Fruit fly (Drosophila melanogaster) whole organism, embryonic: Measurements from ENCODE around the gene CG3652.

Experiments used
- Adf1 ChIP-seq: fragments of 200-800 bp; sonication (Bioruptor generic); IDR thresholded peaks from 2 replicates; pipeline ENCODE4 v1.3.6; 2022; ENCODE audit warnings: missing biosample characterization, missing genetic modification characterization
- CG1024 ChIP-seq: fragments of 200-800 bp; sonication (Bioruptor generic); IDR thresholded peaks from 2 replicates; pipeline ENCODE4 v1.3.6; 2022; ENCODE audit warnings: missing biosample characterization, missing genetic modification characterization
- CG10267 ChIP-seq: fragments of 200-800 bp; sonication (Bioruptor generic); optimal IDR thresholded peaks from 2 replicates; lab custom pipeline; 2018; ENCODE audit warnings: missing biosample characterization, mild to moderate bottlenecking, missing genetic modification characterization, moderate library complexity
- CG11093 ChIP-seq: fragments of 200-800 bp; sonication (Bioruptor generic); IDR thresholded peaks from 3 replicates; pipeline ENCODE4 v1.3.6; 2022; ENCODE audit warnings: missing biosample characterization, missing genetic modification characterization
- CG1233 ChIP-seq: fragments of 200-800 bp; sonication (Bioruptor generic); optimal IDR thresholded peaks from 4 replicates; lab custom pipeline; 2018; ENCODE audit warnings: missing biosample characterization, mild to moderate bottlenecking, missing genetic modification characterization
- CG12769 ChIP-seq: fragments of 200-800 bp; sonication (Bioruptor generic); optimal IDR thresholded peaks from 2 replicates; lab custom pipeline; 2019; ENCODE audit warnings: missing biosample characterization, mild to moderate bottlenecking, missing genetic modification characterization, moderate library complexity
- CG13296 ChIP-seq: fragments of 200-800 bp; sonication (Bioruptor generic); optimal IDR thresholded peaks from 3 replicates; lab custom pipeline; 2018; ENCODE audit warnings: missing biosample characterization, mild to moderate bottlenecking, missing genetic modification characterization
- CG13424 ChIP-seq: fragments of 200-800 bp; sonication (Bioruptor generic); optimal IDR thresholded peaks from 2 replicates; lab custom pipeline; 2019; ENCODE audit warnings: missing biosample characterization, mild to moderate bottlenecking, missing genetic modification characterization, moderate library complexity
- CG1602 ChIP-seq: fragments of 200-800 bp; sonication (Bioruptor generic); optimal IDR thresholded peaks from 3 replicates; lab custom pipeline; 2016; ENCODE audit warnings: missing biosample characterization, missing genetic modification characterization
- CG1792 ChIP-seq: fragments of 200-800 bp; sonication (Bioruptor generic); optimal IDR thresholded peaks from 2 replicates; lab custom pipeline; 2016; ENCODE audit warnings: missing biosample characterization, missing genetic modification characterization
- CG18262 ChIP-seq: fragments of 200-800 bp; optimal IDR thresholded peaks from 3 replicates; lab custom pipeline; 2019; ENCODE audit warnings: missing biosample characterization, mild to moderate bottlenecking, missing genetic modification characterization, moderate library complexity
- CG2120 ChIP-seq: fragments of 200-800 bp; sonication (Bioruptor generic); optimal IDR thresholded peaks from 3 replicates; lab custom pipeline; 2016; ENCODE audit warnings: missing biosample characterization, missing genetic modification characterization
- CG2875 ChIP-seq: fragments of 200-800 bp; sonication (Bioruptor generic); optimal IDR thresholded peaks from 2 replicates; lab custom pipeline; 2017; ENCODE audit warnings: missing biosample characterization, mild to moderate bottlenecking, missing genetic modification characterization, missing genetic modification reagents
- CG31224 ChIP-seq: fragments of 200-800 bp; sonication (Bioruptor generic); IDR thresholded peaks from 2 replicates; pipeline ENCODE4 v1.3.6; 2022; ENCODE audit warnings: missing biosample characterization, missing genetic modification characterization
- CG42726 ChIP-seq: fragments of 200-800 bp; sonication (Bioruptor generic); IDR thresholded peaks from 2 replicates; pipeline ENCODE4 v1.3.6; 2022; ENCODE audit warnings: missing biosample characterization, missing genetic modification characterization; ENCODE audit not compliant: partially characterized antibody
- CG4282 ChIP-seq: fragments of 200-800 bp; sonication (Bioruptor generic); optimal IDR thresholded peaks from 2 replicates; lab custom pipeline; 2016; ENCODE audit warnings: missing biosample characterization, missing genetic modification characterization
- CG4328 ChIP-seq: fragments of 200-800 bp; sonication (Bioruptor generic); optimal IDR thresholded peaks from 3 replicates; lab custom pipeline; 2017; ENCODE audit warnings: missing biosample characterization, missing genetic modification reagents, missing genetic modification characterization
- CG4404 ChIP-seq: fragments of 200-800 bp; sonication (Bioruptor generic); IDR thresholded peaks from 2 replicates; pipeline ENCODE4 v1.3.6; 2022; ENCODE audit warnings: missing biosample characterization, missing genetic modification characterization
- CG6791 ChIP-seq: fragments of 200-800 bp; sonication (Bioruptor generic); IDR thresholded peaks from 3 replicates; pipeline ENCODE4 v1.3.6; 2022; ENCODE audit warnings: missing biosample characterization, missing genetic modification characterization; ENCODE audit not compliant: partially characterized antibody
- CG7839 ChIP-seq: fragments of 200-800 bp; sonication (Bioruptor generic); optimal IDR thresholded peaks from 3 replicates; lab custom pipeline; 2018; ENCODE audit warnings: missing biosample characterization, mild to moderate bottlenecking, missing genetic modification characterization, moderate library complexity
- CG7987 ChIP-seq: fragments of 200-800 bp; sonication (Bioruptor generic); optimal IDR thresholded peaks from 2 replicates; lab custom pipeline; 2018; ENCODE audit warnings: missing biosample characterization, mild to moderate bottlenecking, missing genetic modification characterization, moderate library complexity
- Camta ChIP-seq: fragments of 200-800 bp; sonication (Bioruptor generic); optimal IDR thresholded peaks from 2 replicates; lab custom pipeline; 2016; ENCODE audit warnings: missing biosample characterization, missing genetic modification characterization
- Dad ChIP-seq: fragments of 200-800 bp; sonication (Bioruptor generic); optimal IDR thresholded peaks from 3 replicates; lab custom pipeline; 2016; ENCODE audit warnings: missing biosample characterization, missing genetic modification characterization
- GATAe ChIP-seq: fragments of 200-800 bp; sonication (Bioruptor generic); conservative IDR thresholded peaks from 2 replicates; pipeline ENCODE4 v1.3.6; 2022; ENCODE audit warnings: missing biosample characterization, missing genetic modification characterization
- Hmr ChIP-seq: fragments of 200-800 bp; sonication (Bioruptor generic); optimal IDR thresholded peaks from 3 replicates; lab custom pipeline; 2017; ENCODE audit warnings: mild to moderate bottlenecking, missing biosample characterization, missing genetic modification reagents, missing genetic modification characterization
- MBD-R2 ChIP-seq: fragments of 200-800 bp; sonication (Bioruptor generic); IDR thresholded peaks from 2 replicates; pipeline ENCODE4 v1.3.6; 2022; ENCODE audit warnings: missing biosample characterization, missing genetic modification characterization
- Nf-YB ChIP-seq: fragments of 200-800 bp; sonication (Bioruptor generic); optimal IDR thresholded peaks from 3 replicates; lab custom pipeline; 2019; ENCODE audit warnings: missing biosample characterization, mild to moderate bottlenecking, missing genetic modification characterization, moderate library complexity
- PHDP ChIP-seq: fragments of 200-800 bp; sonication (Bioruptor generic); optimal IDR thresholded peaks from 3 replicates; lab custom pipeline; 2018; ENCODE audit warnings: missing biosample characterization, mild to moderate bottlenecking, missing genetic modification characterization, moderate library complexity
- Poxn ChIP-seq: fragments of 200-800 bp; sonication (Bioruptor generic); IDR thresholded peaks from 2 replicates; pipeline ENCODE4 v1.3.6; 2022; ENCODE audit warnings: missing biosample characterization, missing genetic modification characterization
- Ptx1 ChIP-seq: fragments of 200-800 bp; sonication (Bioruptor generic); IDR thresholded peaks from 2 replicates; pipeline ENCODE4 v1.3.6; 2022; ENCODE audit warnings: missing biosample characterization, missing genetic modification characterization
- al ChIP-seq: fragments of 200-800 bp; sonication (Bioruptor generic); IDR thresholded peaks from 2 replicates; pipeline ENCODE4 v1.3.6; 2022; ENCODE audit warnings: missing biosample characterization, missing genetic modification characterization
- bigmax ChIP-seq: fragments of 200-800 bp; sonication (Bioruptor generic); optimal IDR thresholded peaks from 2 replicates; lab custom pipeline; 2018; ENCODE audit warnings: missing biosample characterization, mild to moderate bottlenecking, missing genetic modification characterization
- crol ChIP-seq: fragments of 200-800 bp; sonication (Bioruptor generic); IDR thresholded peaks from 2 replicates; pipeline ENCODE4 v1.3.6; 2022; ENCODE audit warnings: missing biosample characterization, missing genetic modification characterization
- dm ChIP-seq: fragments of 200-800 bp; sonication (Bioruptor generic); optimal IDR thresholded peaks from 3 replicates; lab custom pipeline; 2016; ENCODE audit warnings: missing biosample characterization, missing genetic modification characterization
- exex ChIP-seq: fragments of 200-800 bp; sonication (Bioruptor generic); optimal IDR thresholded peaks from 4 replicates; lab custom pipeline; 2018; ENCODE audit warnings: missing biosample characterization, mild to moderate bottlenecking, missing genetic modification characterization, moderate library complexity
- gcm ChIP-seq: fragments of 200-800 bp; sonication (Bioruptor generic); optimal IDR thresholded peaks from 2 replicates; lab custom pipeline; 2019; ENCODE audit warnings: missing biosample characterization, mild to moderate bottlenecking, missing genetic modification characterization, moderate library complexity
- kay ChIP-seq: fragments of 200-800 bp; sonication (Bioruptor generic); optimal IDR thresholded peaks from 2 replicates; lab custom pipeline; 2016; ENCODE audit warnings: missing biosample characterization, missing genetic modification characterization
- p53 ChIP-seq: fragments of 200-800 bp; sonication (Bioruptor generic); optimal IDR thresholded peaks from 2 replicates; lab custom pipeline; 2016; ENCODE audit warnings: missing biosample characterization, missing genetic modification characterization
- pnt ChIP-seq: fragments of 200-800 bp; sonication (Bioruptor generic); optimal IDR thresholded peaks from 3 replicates; lab custom pipeline; 2016; ENCODE audit warnings: missing biosample characterization, missing genetic modification characterization
- pum ChIP-seq: fragments of 200-800 bp; sonication (Bioruptor generic); optimal IDR thresholded peaks from 2 replicates; lab custom pipeline; 2016; ENCODE audit warnings: missing biosample characterization, missing genetic modification characterization
- sima ChIP-seq: fragments of 200-800 bp; sonication (Bioruptor generic); optimal IDR thresholded peaks from 2 replicates; lab custom pipeline; 2016; ENCODE audit warnings: missing biosample characterization, missing genetic modification characterization
- tap ChIP-seq: fragments of 200-800 bp; optimal IDR thresholded peaks from 3 replicates; lab custom pipeline; 2019; ENCODE audit warnings: missing biosample characterization, mild to moderate bottlenecking, missing genetic modification characterization, moderate library complexity
- tna ChIP-seq: fragments of 200-800 bp; sonication (Bioruptor generic); IDR thresholded peaks from 2 replicates; pipeline ENCODE4 v1.3.6; 2022; ENCODE audit warnings: missing biosample characterization, missing genetic modification characterization; ENCODE audit not compliant: partially characterized antibody
- trem ChIP-seq: fragments of 200-800 bp; optimal IDR thresholded peaks from 3 replicates; lab custom pipeline; 2019; ENCODE audit warnings: missing biosample characterization, mild to moderate bottlenecking, missing genetic modification characterization, moderate library complexity
- wor ChIP-seq: fragments of 200-800 bp; sonication (Bioruptor generic); IDR thresholded peaks from 2 replicates; pipeline ENCODE4 v1.3.6; 2022; ENCODE audit warnings: missing biosample characterization, missing genetic modification characterization

The CG3652 gene

DNA sequence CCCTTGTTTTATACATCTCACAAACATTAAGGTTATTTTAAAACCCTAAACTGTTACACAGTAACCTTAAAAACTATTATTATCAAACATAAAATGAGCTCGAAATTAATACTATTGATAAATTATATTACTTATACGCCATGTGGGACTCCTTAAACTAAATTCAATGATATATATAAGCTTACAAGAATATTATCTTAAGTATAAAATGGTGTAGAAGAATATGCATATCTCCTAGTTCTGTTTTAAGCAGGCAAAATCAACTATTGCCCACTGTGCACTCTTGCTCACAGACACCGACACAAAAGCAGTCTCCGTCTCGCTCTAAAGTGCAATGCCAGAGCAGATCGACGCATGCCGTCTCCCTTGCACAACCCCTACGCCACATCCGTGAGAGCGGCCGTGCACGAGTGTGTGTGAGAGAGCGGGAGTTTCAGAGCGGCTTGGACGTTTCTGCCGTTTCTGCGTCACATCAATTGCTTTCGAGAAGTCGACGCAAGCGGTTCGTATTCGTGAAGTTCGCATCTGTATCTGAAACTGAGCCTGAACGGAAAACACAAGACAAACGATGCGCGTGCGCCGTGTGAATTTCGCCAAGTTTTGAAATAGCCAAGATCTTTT lies 22.1 kb downstream of the CG3652 start (continued):
- TF ChIP-seq sima (GFP tag; lab: Kevin White, UChicago) (no peak), MBD-R2 (GFP tag; lab: Robert Waterston, UW) (no peak), CG7987 (GFP tag; lab: Kevin White, UChicago) (no peak), CG6791 (GFP tag; lab: Robert Waterston, UW) (peak; percentile 51; the same call in 2 of the 3 replicates), CG1792 (GFP tag; lab: Kevin White, UChicago) (no peak), Ptx1 (GFP tag; lab: Robert Waterston, UW) (peak; percentile 56), gcm (GFP tag; lab: Kevin White, UChicago) (peak; percentile 81), Hmr (peak; percentile 22), exex (no peak), Nf-YB (peak; percentile 66), CG2120 (GFP tag; lab: Kevin White, UChicago) (no peak), Dad (peak; percentile 2), pum (GFP tag; lab: Kevin White, UChicago) (no peak), CG4328 (GFP tag; lab: Kevin White, UChicago) (no peak), kay (peak; percentile 6), CG1602 (peak; percentile 53), GATAe (GFP tag; lab: Robert Waterston, UW) (no peak), CG31224 (GFP tag; lab: Robert Waterston, UW) (no peak), CG12769 (tag; lab: Kevin White, UChicago) (peak; percentile 36), Adf1 (GFP tag; lab: Robert Waterston, UW) (0 out of 2 replicates have a peak, but pooled peaks have one; percentile 25), CG13424 (tag; lab: Kevin White, UChicago) (peak; percentile 78), CG1024 (GFP tag; lab: Robert Waterston, UW) (no peak), bigmax (GFP tag; lab: Kevin White, UChicago) (no peak), tap (tag; lab: Kevin White, UChicago) (peak; percentile 38), Camta (no peak), CG10267 (peak; percentile 76), CG4282 (GFP tag; lab: Kevin White, UChicago) (peak; percentile 60), tna (0 out of 2 replicates have a peak, but pooled peaks have one; percentile 17), CG11093 (GFP tag; lab: Robert Waterston, UW) (0 out of 3 replicates have a peak, but pooled peaks have one; percentile 15), dm (GFP tag; lab: Kevin White, UChicago) (no peak), p53 (GFP tag; lab: Kevin White, UChicago) (no peak), Poxn (GFP tag; lab: Robert Waterston, UW) (no peak), PHDP (peak; percentile 65), CG1233 (peak; percentile 51), al (GFP tag; lab: Robert Waterston, UW) (no peak), CG13296 (peak; percentile 35), CG2875 (GFP tag; lab: Kevin White, UChicago) (peak; percentile 65), CG18262 (tag; lab: Kevin White, UChicago) (peak; percentile 93), CG42726 (GFP tag; lab: Robert Waterston, UW) (0 out of 2 replicates have a peak, but pooled peaks have one; percentile 41), crol (GFP tag; lab: Robert Waterston, UW) (no peak), trem (peak; percentile 82), pnt (GFP tag; lab: Kevin White, UChicago) (no peak), wor (GFP tag; lab: Robert Waterston, UW) (no peak), CG4404 (no peak; the same call in 1 of the 2 replicates), CG7839 (peak; percentile 75)
